Worm (Caenorhabditis elegans): ENCODE measurements around the gene F26G1.1.
A peak's percentile ranks its signal among the peaks of the same experiment; 100 is the strongest.

The F26G1.1 gene

DNA sequence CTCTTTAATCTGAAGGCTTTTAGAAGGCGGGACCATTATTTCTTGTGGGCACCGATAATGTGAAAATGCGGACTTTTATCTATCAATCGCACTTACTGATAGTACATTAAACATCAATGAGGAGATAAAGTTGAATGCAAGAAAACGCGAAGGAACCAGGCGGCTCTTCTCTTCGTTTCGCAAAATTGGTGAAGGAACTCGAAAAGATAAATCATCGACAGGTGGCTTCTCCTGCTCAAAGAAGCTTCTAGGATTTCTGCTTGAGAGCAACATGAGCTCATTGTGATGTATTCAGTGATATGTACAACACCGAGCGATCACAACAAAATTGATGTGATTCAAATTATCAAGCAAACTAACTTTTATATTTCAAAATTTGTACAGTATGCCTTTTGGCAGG, 14.4 kb downstream of the F26G1.1 start:
- TF ChIP-seq egl-5 (tag; optimal IDR thresholded peaks at IDR 0.05) (peak; percentile 16), fos-1 (tag; optimal IDR thresholded peaks at IDR 0.05) (no peak), hmg-11 (tag; optimal IDR thresholded peaks at IDR 0.05) (no peak)

DNA sequence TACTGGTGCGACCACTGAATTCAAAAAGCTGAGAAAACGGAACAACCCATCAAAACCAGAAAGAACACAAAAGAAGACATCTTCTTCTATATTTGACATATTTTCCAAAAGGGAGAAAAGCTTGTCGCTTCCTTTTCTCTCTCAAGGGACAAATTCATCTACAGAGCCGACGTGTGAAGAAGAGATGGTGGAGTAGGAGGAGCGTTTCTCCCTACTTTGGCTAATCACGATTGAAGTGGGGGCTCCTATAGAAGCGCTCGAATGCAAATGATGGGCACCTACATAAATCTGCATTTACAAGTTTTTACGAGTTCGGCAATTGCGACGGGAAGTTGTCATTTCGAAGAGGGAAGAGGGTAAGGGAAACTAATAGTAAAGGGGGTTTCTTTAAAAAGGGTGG, 14.8 kb downstream of the F26G1.1 start:
- TF ChIP-seq nhr-76 (tag; optimal IDR thresholded peaks at IDR 0.05): no peak
- TF ChIP-seq mml-1 (tag; optimal IDR thresholded peaks at IDR 0.05): no peak
- no peak for TF ChIP-seq nhr-28 (tag; optimal IDR thresholded peaks at IDR 0.05)
- no peak for TF ChIP-seq tbx-2 (tag; optimal IDR thresholded peaks at IDR 0.05)
- no peak for TF ChIP-seq zag-1 (tag; optimal IDR thresholded peaks at IDR 0.05)
- TF ChIP-seq sea-2 (GFP tag; optimal IDR thresholded peaks at IDR 0.05): no peak
- no peak for TF ChIP-seq lin-15B (tag; optimal IDR thresholded peaks at IDR 0.05)
- TF ChIP-seq nhr-11 (tag; optimal IDR thresholded peaks at IDR 0.05): no peak
- TF ChIP-seq elt-1 (tag; optimal IDR thresholded peaks at IDR 0.05): peak; percentile 34
- no peak for TF ChIP-seq eor-1 (tag; optimal IDR thresholded peaks at IDR 0.05)
- no peak for TF ChIP-seq elt-3 (tag; optimal IDR thresholded peaks at IDR 0.05)
- no peak for TF ChIP-seq nhr-237 (tag; optimal IDR thresholded peaks at IDR 0.05)
- peak; percentile 41 for TF ChIP-seq unc-62 (GFP tag; optimal IDR thresholded peaks at IDR 0.05)
- no peak for TF ChIP-seq hmg-11 (tag; optimal IDR thresholded peaks at IDR 0.05)
- no peak for TF ChIP-seq nhr-67 (tag; optimal IDR thresholded peaks at IDR 0.05)
- TF ChIP-seq lin-39 (tag; optimal IDR thresholded peaks at IDR 0.05): peak; percentile 36
- TF ChIP-seq fkh-2 (tag; optimal IDR thresholded peaks at IDR 0.05): no peak
- TF ChIP-seq fos-1 (tag; optimal IDR thresholded peaks at IDR 0.05): no peak

DNA sequence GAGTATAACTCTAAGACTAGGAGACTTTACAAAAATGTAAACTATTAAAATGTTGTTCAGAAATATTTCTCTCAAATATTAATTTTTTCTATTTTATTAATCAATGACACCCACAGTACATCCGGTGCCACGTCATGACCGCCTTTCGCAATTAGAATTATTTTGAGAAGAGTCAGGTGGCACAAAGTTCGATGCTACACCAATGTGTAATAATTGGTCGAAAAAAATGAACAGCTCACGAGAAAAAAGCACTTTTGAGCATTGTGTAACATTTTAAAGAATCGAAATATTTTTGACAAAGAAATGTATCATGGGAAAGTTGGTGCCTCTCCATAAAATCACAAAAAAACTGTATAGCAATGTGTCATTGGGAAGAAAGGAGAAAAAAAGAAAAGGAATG, 15.3 kb downstream of the F26G1.1 start:
- TF ChIP-seq eor-1 (tag; optimal IDR thresholded peaks at IDR 0.05) (no peak), lsy-12 (tag; optimal IDR thresholded peaks at IDR 0.05) (no peak), unc-39 (tag; optimal IDR thresholded peaks at IDR 0.05) (no peak), snpc-4 (tag; optimal IDR thresholded peaks at IDR 0.05) (no peak)

DNA sequence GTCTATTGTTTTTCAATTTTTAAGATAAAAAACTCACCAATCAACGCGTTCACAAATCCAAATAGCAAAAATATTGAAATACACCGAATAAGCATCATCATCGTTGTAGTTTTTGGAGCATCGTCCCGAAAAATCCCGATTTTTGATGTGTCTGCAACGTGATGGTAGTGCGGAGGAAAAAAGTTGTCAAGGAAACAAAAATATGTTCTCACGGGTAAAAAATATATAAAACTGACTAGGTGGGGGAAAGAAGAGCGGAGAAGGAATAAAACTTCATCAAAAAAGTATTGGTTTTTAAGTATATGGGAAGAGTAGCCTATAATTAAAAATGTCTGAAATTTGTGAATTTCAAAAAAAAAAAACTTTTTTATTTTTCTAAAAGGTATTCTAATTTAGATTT, 20.6 kb downstream of the F26G1.1 start, which contains the start of gene rig-6:
Gene rig-6 (minus strand): TSS at position 101 of the 400 bp plus-strand sequence.
- no peak for TF ChIP-seq nhr-76 (tag; optimal IDR thresholded peaks at IDR 0.05)
- no peak for TF ChIP-seq fkh-10 (GFP tag; optimal IDR thresholded peaks at IDR 0.05)
- no peak for TF ChIP-seq R02D3.7 (tag; optimal IDR thresholded peaks at IDR 0.05)
- TF ChIP-seq elt-1 (tag; optimal IDR thresholded peaks at IDR 0.05): no peak

DNA sequence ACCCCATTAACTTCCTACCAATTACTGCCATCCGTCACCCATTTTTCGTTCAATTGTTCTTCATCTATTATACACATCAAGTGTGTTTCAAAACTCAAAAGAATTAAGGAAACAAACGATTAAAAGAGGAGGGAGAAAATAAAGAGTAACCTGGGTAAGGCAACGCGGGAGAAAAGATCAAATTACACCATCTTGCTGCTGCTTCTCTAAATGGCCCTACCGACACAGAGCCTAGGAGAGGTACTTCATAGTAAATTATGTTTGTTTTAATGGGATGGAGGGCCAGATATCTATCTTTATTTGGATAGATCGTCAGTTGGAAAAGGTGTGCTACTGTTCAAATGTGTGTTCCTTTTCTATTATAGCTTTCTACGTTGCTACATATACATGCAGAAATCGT, 23.9 kb downstream of the F26G1.1 start:
- TF ChIP-seq jun-1 (tag; optimal IDR thresholded peaks at IDR 0.05): no peak

DNA sequence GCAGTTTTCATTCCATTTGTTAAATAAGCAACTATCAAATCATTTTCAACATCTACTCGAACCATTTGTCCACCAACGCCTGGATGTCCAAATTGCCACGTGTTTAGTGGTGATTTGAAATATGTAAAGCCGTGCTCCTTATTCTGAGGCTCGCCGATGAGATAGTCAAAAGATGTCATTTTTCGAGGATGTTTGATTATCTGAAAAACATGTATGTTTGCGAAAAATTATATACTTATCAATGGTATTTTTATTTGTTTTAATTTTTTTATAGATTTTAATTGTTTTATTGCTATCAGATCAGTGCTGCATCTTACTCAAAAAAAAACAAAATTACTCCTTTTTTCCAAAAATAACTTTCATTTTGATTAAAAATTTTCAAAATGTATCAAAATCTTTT, 27.4 kb downstream of the F26G1.1 start:
- TF ChIP-seq nfya-1 (tag; optimal IDR thresholded peaks at IDR 0.05; ENCODE audit: insufficient read depth) (no peak), daf-12 (tag; optimal IDR thresholded peaks at IDR 0.05) (no peak), tbx-2 (tag; optimal IDR thresholded peaks at IDR 0.05) (no peak), hmg-11 (tag; optimal IDR thresholded peaks at IDR 0.05) (no peak), elt-3 (tag; optimal IDR thresholded peaks at IDR 0.05) (no peak), fos-1 (tag; optimal IDR thresholded peaks at IDR 0.05) (no peak), egl-27 (tag; optimal IDR thresholded peaks at IDR 0.05) (no peak), nhr-28 (tag; optimal IDR thresholded peaks at IDR 0.05) (no peak)

DNA sequence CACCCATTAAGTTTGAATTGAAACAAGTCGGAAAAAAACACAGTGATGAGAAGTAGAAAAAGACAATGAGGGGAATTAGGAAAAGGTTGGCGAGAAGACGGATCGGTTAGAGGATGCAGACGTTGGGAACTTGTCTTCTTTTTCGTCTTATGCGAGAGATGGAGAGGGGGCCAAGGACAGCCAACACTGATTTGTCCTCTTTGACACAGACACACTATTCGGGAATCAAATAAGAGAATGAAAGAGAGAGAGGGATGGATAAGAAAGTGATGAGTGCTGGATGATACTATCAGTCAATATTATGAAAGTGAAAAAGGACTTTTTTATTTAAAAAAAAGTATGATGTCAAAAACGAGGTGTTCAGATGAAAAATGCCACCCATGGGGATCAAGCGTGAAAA, 30.3 kb downstream of the F26G1.1 start, which contains the start of gene lact-5:
Gene lact-5 (minus strand): TSS at position 1 of the 400 bp plus-strand sequence.
- TF ChIP-seq nhr-25 (tag; optimal IDR thresholded peaks at IDR 0.05) (peak; percentile 43), ztf-4 (tag; optimal IDR thresholded peaks at IDR 0.05) (no peak), snpc-4 (tag; optimal IDR thresholded peaks at IDR 0.05) (no peak), nhr-43 (tag; optimal IDR thresholded peaks at IDR 0.05; ENCODE audit: poor library complexity, severe bottlenecking) (peak; percentile 16), nhr-23 (tag; optimal IDR thresholded peaks at IDR 0.05) (peak; percentile 66), elt-3 (tag; optimal IDR thresholded peaks at IDR 0.05) (peak in 1 of 3 experiments; percentile 10)

All from whole organism, L3 larva.